Worm (Caenorhabditis elegans) whole organism, late embryonic: ENCODE measurements around the gene ceh-88.

Experiments used
- C08G9.2 ChIP-seq: sonication (generic microtip); optimal IDR thresholded peaks from 2 replicates; lab custom pipeline; 2016; ENCODE audit warnings: mild to moderate bottlenecking, missing genetic modification characterization, moderate library complexity, missing compliant biosample characterization
- C38D4.7 ChIP-seq: fragments of 200-800 bp; sonication (Bioruptor generic); optimal IDR thresholded peaks from 2 replicates; lab custom pipeline; 2018; ENCODE audit warnings: mild to moderate bottlenecking, missing genetic modification characterization, moderate library complexity, missing compliant biosample characterization
- F13H6.1 ChIP-seq: sonication (generic microtip); optimal IDR thresholded peaks from 2 replicates; lab custom pipeline; 2016; ENCODE audit warnings: missing genetic modification characterization, missing compliant biosample characterization
- K09A11.1 ChIP-seq: sonication (generic microtip); optimal IDR thresholded peaks from 2 replicates; lab custom pipeline; 2017; ENCODE audit warnings: antibody characterized with exemption, mild to moderate bottlenecking, missing genetic modification characterization, missing compliant biosample characterization; ENCODE audit not compliant: insufficient read depth
- ahr-1 ChIP-seq: sonication (generic microtip); optimal IDR thresholded peaks from 2 replicates; lab custom pipeline; 2016; ENCODE audit warnings: missing genetic modification characterization, missing compliant biosample characterization
- ceh-19 ChIP-seq: fragments of 200-800 bp; sonication (Bioruptor generic); optimal IDR thresholded peaks from 2 replicates; lab custom pipeline; 2018; ENCODE audit warnings: mild to moderate bottlenecking, missing genetic modification characterization, missing compliant biosample characterization
- ceh-24 ChIP-seq: sonication (generic microtip); optimal IDR thresholded peaks from 2 replicates; lab custom pipeline; 2016; ENCODE audit warnings: mild to moderate bottlenecking, missing genetic modification characterization, missing compliant biosample characterization
- ceh-30 ChIP-seq: fragments of 150-350 bp; optimal IDR thresholded peaks from 2 replicates; lab custom pipeline; 2014; ENCODE audit warnings: missing biosample characterization, missing genetic modification characterization
- ceh-31 ChIP-seq: sonication (generic microtip); optimal IDR thresholded peaks from 2 replicates; lab custom pipeline; 2016; ENCODE audit warnings: missing genetic modification characterization, missing compliant biosample characterization
- ceh-45 ChIP-seq: fragments of 200-800 bp; sonication (Bioruptor generic); IDR thresholded peaks from 2 replicates; pipeline ENCODE4 v1.3.6; 2022; ENCODE audit warnings: missing genetic modification reagents, missing genetic modification characterization, missing compliant biosample characterization
- ceh-48 ChIP-seq: sonication (generic microtip); optimal IDR thresholded peaks from 2 replicates; lab custom pipeline; 2016; ENCODE audit warnings: missing genetic modification characterization, inconsistent platforms, missing compliant biosample characterization
- ceh-6 ChIP-seq: fragments of 200-800 bp; sonication (Bioruptor generic); optimal IDR thresholded peaks from 2 replicates; lab custom pipeline; 2018; ENCODE audit warnings: mild to moderate bottlenecking, missing genetic modification characterization, missing compliant biosample characterization
- ceh-9 ChIP-seq: sonication (generic microtip); optimal IDR thresholded peaks from 2 replicates; lab custom pipeline; 2016; ENCODE audit warnings: mild to moderate bottlenecking, missing genetic modification characterization, inconsistent platforms, missing compliant biosample characterization
- che-1 ChIP-seq: sonication (generic microtip); optimal IDR thresholded peaks from 2 replicates; lab custom pipeline; 2016; ENCODE audit warnings: mild to moderate bottlenecking, missing genetic modification characterization, missing compliant biosample characterization
- elt-2 ChIP-seq: sonication (generic microtip); optimal IDR thresholded peaks from 2 replicates; lab custom pipeline; 2016; ENCODE audit warnings: missing genetic modification reagents, missing genetic modification characterization, missing compliant biosample characterization
- elt-4 ChIP-seq: sonication (generic microtip); optimal IDR thresholded peaks from 2 replicates; lab custom pipeline; 2016; ENCODE audit warnings: missing genetic modification characterization, missing compliant biosample characterization
- fax-1 ChIP-seq: sonication (generic microtip); optimal IDR thresholded peaks from 2 replicates; lab custom pipeline; 2016; ENCODE audit warnings: missing genotype, missing genetic modification characterization, missing compliant biosample characterization
- fkh-10 ChIP-seq: fragments of 150-350 bp; optimal IDR thresholded peaks from 2 replicates; lab custom pipeline; 2014; ENCODE audit warnings: missing biosample characterization, missing genetic modification reagents, missing genetic modification characterization
- hlh-15 ChIP-seq: sonication (generic microtip); optimal IDR thresholded peaks from 2 replicates; lab custom pipeline; 2016; ENCODE audit warnings: missing genetic modification characterization, missing compliant biosample characterization
- hlh-30 ChIP-seq: sonication (generic microtip); optimal IDR thresholded peaks from 2 replicates; lab custom pipeline; 2017; ENCODE audit warnings: antibody characterized with exemption, missing genetic modification characterization, missing compliant biosample characterization; ENCODE audit not compliant: insufficient read depth
- hlh-6 ChIP-seq: sonication (generic microtip); optimal IDR thresholded peaks from 2 replicates; lab custom pipeline; 2016; ENCODE audit warnings: missing genotype, missing genetic modification characterization, missing compliant biosample characterization
- hlh-8 ChIP-seq: sonication (generic microtip); optimal IDR thresholded peaks from 2 replicates; lab custom pipeline; 2016; ENCODE audit warnings: missing genotype, missing genetic modification characterization, missing compliant biosample characterization
- lin-11 ChIP-seq: fragments of 200-800 bp; sonication (Bioruptor generic); optimal IDR thresholded peaks from 2 replicates; lab custom pipeline; 2018; ENCODE audit warnings: mild to moderate bottlenecking, missing genetic modification characterization, missing compliant biosample characterization
- madf-2 ChIP-seq: sonication (generic microtip); optimal IDR thresholded peaks from 2 replicates; lab custom pipeline; 2017; ENCODE audit warnings: missing genetic modification characterization, missing compliant biosample characterization
- nfya-1 ChIP-seq: sonication (generic microtip); optimal IDR thresholded peaks from 2 replicates; lab custom pipeline; 2017; ENCODE audit warnings: missing genetic modification characterization, mild to moderate bottlenecking, missing compliant biosample characterization, antibody characterized with exemption, moderate library complexity
- odd-2 ChIP-seq: sonication (generic microtip); optimal IDR thresholded peaks from 2 replicates; lab custom pipeline; 2017; ENCODE audit warnings: antibody characterized with exemption, mild to moderate bottlenecking, missing genetic modification characterization, missing compliant biosample characterization
- pax-1 ChIP-seq: fragments of 150-350 bp; optimal IDR thresholded peaks from 2 replicates; lab custom pipeline; 2014; ENCODE audit warnings: missing biosample characterization, missing genetic modification characterization
- pha-2 ChIP-seq: sonication (generic microtip); optimal IDR thresholded peaks from 2 replicates; lab custom pipeline; 2017; ENCODE audit warnings: mild to moderate bottlenecking, missing genetic modification characterization, missing compliant biosample characterization
- pqm-1 ChIP-seq: sonication (generic microtip); optimal IDR thresholded peaks from 2 replicates; lab custom pipeline; 2016; ENCODE audit warnings: missing genetic modification characterization, missing compliant biosample characterization
- sox-2 ChIP-seq: fragments of 200-800 bp; sonication (Bioruptor generic); IDR thresholded peaks from 2 replicates; pipeline ENCODE4 v1.3.6; 2022; ENCODE audit warnings: missing genetic modification reagents, missing genetic modification characterization, missing compliant biosample characterization
- tbx-2 ChIP-seq: sonication (generic microtip); optimal IDR thresholded peaks from 2 replicates; lab custom pipeline; 2016; ENCODE audit warnings: missing genetic modification characterization, missing compliant biosample characterization
- unc-3 ChIP-seq, 2 experiments: fragments of 200-800 bp in 1 of 2; sonication (Bioruptor generic) in 1 of 2; sonication (generic microtip) in 1 of 2; conservative IDR thresholded peaks in 1 of 2; optimal IDR thresholded peaks in 1 of 2; 2 replicates each; pipeline versions ENCODE4 v1.3.6 to Lab custom; 2016 to 2022; ENCODE audit warnings: missing compliant biosample characterization in 2 of 2, missing genetic modification characterization in 2 of 2, missing genetic modification reagents in 1 of 2
- unc-55 ChIP-seq: sonication (generic microtip); optimal IDR thresholded peaks from 2 replicates; lab custom pipeline; 2017; ENCODE audit warnings: missing biosample characterization, missing genetic modification reagents, missing genetic modification characterization
- ztf-16 ChIP-seq: sonication (generic microtip); optimal IDR thresholded peaks from 2 replicates; lab custom pipeline; 2017; ENCODE audit warnings: missing genetic modification characterization, missing compliant biosample characterization

ceh-88 gene

DNA sequence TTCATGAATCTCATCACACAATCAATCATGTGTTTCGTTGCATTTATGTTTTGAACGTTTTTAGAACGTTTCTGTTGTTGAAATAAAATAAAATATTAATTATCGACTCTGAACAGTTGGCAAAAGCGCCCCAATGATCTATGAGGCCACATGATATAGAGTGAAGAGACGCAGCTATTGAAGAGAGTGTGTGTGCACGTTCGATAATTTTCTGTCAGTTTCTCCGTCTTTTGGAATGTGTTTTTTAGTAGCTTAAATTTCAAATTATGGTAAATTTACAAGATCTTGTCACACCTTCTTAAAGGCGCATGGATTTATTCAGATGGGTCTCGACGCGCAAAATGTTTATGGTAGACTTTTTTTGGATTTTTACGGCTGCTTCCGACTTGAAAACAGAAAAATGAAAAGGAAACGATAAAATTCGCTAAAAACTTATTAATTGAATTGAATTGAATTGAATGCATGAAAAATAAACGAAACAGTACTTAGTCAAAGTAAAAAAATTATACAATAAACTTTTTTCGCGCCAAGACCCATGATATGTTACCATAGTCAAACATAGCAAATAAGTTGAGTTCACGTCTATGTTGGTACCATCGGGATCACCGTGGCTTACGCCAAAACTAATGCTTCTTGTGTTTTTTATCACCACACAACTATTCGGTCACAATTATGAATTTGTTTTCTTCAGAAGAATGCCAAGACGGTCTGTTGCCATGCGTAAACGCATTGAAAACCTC lies 4.7 kb downstream of the ceh-88 start, which contains the start of gene C49C3.15:
Gene C49C3.15 (plus strand): TSS at position 690 of the 740 bp plus-strand sequence.
- TF ChIP-seq hlh-6 (tag; lab: Kevin White, UChicago) (no peak), fkh-10 (GFP tag; lab: Kevin White, UChicago) (no peak), C38D4.7 (no peak), madf-2 (no peak), pqm-1 (tag; lab: Kevin White, UChicago) (no peak), ceh-19 (GFP tag; lab: Kevin White, UChicago) (no peak), odd-2 (no peak), C08G9.2 (tag; lab: Kevin White, UChicago) (no peak), elt-4 (tag; lab: Kevin White, UChicago) (no peak), pax-1 (tag; lab: Kevin White, UChicago) (no peak), ceh-6 (no peak), unc-3 (GFP tag; conservative IDR thresholded peaks at IDR 0.05; lab: Robert Waterston, UW) (no peak), unc-3 (tag; optimal IDR thresholded peaks at IDR 0.05; lab: Kevin White, UChicago) (no peak), hlh-30 (tag; lab: Kevin White, UChicago) (peak; percentile 77), unc-55 (GFP tag; lab: Kevin White, UChicago) (peak; percentile 38), pha-2 (tag; lab: Kevin White, UChicago) (no peak), ceh-24 (tag; lab: Kevin White, UChicago) (no peak), ceh-30 (tag; lab: Kevin White, UChicago) (no peak), K09A11.1 (tag; lab: Kevin White, UChicago) (no peak), nfya-1 (peak; percentile 15), ztf-16 (tag; lab: Kevin White, UChicago) (no peak), lin-11 (tag; lab: Kevin White, UChicago) (no peak), ceh-45 (no peak), tbx-2 (tag; lab: Kevin White, UChicago) (no peak), hlh-15 (tag; lab: Kevin White, UChicago) (no peak), che-1 (tag; lab: Kevin White, UChicago) (no peak), hlh-8 (tag; lab: Kevin White, UChicago) (no peak), F13H6.1 (tag; lab: Kevin White, UChicago) (no peak), ceh-31 (tag; lab: Kevin White, UChicago) (peak; percentile 21), ceh-9 (tag; lab: Kevin White, UChicago) (no peak)
- TF ChIP-seq, all 69 proteins: peak for 4

DNA sequence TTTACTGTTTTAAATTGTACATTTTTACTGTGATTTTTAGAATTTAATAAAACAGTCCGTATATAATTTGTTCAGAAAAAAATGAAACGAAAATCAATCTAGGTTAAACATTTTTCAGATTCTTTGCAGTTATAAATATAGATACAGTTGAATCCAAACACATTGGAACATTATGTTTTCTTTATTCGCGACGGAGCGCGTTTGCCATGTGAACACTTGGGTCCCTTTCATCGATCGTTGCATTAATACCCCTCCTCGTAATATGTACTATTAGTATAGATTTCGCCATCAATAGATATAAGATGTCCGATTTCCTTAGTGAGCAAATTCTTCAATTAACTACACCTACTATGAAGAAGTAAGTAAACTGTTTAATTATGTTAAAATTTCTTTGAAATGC lies 6.0 kb downstream of the ceh-88 start, which contains the start of gene C49C3.8:
Gene C49C3.8 (plus strand): TSS at position 173 of the 400 bp plus-strand sequence.
- TF ChIP-seq ceh-48 (tag; lab: Kevin White, UChicago) (peak; percentile 45), ahr-1 (tag; lab: Kevin White, UChicago) (no peak)
- TF ChIP-seq, all 69 proteins: peak for 1

DNA sequence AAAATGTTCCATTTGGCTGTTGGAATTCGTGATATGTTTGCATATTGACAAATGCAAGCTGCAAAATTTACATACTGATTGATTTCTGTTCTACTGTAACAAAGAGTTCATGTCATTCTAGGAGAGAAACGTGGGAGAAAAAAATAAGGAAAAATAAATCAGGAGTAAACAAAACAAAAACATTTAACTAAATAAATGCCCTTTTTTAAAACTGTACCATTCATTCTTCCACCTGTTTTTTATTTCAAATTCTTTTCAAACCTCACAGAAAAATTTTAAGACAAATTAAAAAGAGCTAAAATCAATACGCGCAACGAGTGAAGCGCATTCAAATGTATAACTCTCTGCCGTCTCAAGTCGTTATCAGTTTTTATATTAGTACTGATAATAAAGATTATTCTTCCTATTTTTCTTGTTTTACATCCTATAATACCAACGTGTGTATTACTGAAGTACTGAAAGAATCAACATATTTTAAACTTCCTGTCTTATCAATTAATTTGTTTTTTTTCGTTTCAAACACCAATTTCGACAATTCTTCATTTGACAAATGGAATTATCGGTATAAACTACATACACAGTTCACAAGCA lies 10.0 kb downstream of the ceh-88 start, which contains the start of gene C49C3.10:
Gene C49C3.10 (minus strand): TSS at position 51 of the 591 bp plus-strand sequence.
- no peak for TF ChIP-seq sox-2 (GFP tag; lab: Robert Waterston, UW)
- peak; percentile 78 for TF ChIP-seq elt-2 (tag; lab: Kevin White, UChicago)
- TF ChIP-seq, all 69 proteins: peak for 1

DNA sequence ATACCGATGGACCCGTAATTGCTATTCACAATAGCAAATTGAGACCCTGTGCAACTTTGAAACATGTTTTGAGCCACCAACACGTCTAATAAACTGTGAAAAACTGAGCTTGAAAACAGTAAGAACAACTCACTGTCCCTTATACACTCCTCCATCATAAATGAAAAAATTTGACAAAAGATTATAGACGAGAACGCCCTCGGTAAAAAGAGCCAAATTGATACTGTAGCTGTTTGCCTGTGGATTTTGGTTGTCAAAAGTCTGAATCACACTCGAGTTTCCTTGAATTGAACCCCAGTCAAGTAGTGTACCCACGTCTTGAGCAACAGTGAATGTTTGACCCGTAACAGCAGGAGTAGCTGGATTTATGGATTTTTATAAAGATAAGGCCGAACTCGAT lies 12.0 kb downstream of the ceh-88 start:
- TF ChIP-seq ceh-30 (tag; lab: Kevin White, UChicago) (no peak), pha-2 (tag; lab: Kevin White, UChicago) (no peak), elt-4 (tag; lab: Kevin White, UChicago) (no peak), hlh-15 (tag; lab: Kevin White, UChicago) (no peak), fax-1 (tag; lab: Kevin White, UChicago) (no peak), odd-2 (no peak)
- TF ChIP-seq, all 69 proteins: peak for 0
